Worm (Caenorhabditis elegans): ENCODE measurements around the gene clc-6.

The clc-6 gene

ce11 chrV:11171906-11172305 is 24.1 kb downstream of the clc-6 start, which contains the start of gene T19C4.5:
Gene T19C4.5, plus strand, starts transcription at chrV:11172213.
- TF ChIP-seq pag-3 (tag; optimal IDR thresholded peaks at IDR 0.05; ENCODE audit: borderline replicate concordance, insufficient read depth) (no peak), sptf-1 (tag; optimal IDR thresholded peaks at IDR 0.05) (no peak), sox-4 (tag; optimal IDR thresholded peaks at IDR 0.05) (no peak), nhr-85 (tag) (no peak), nhr-28 (tag; optimal IDR thresholded peaks at IDR 0.05) (no peak), fkh-10 (GFP tag; optimal IDR thresholded peaks at IDR 0.05) (peak; percentile 11), isw-1 (GFP tag; IDR thresholded peaks at IDR 0.05) (no peak), ceh-88 (GFP tag; IDR thresholded peaks at IDR 0.05) (no peak), pqm-1 (tag; optimal IDR thresholded peaks at IDR 0.05) (no peak), nhr-12 (tag; optimal IDR thresholded peaks at IDR 0.05) (no peak), elt-3 (tag; optimal IDR thresholded peaks at IDR 0.05) (no peak), sup-37 (GFP tag; optimal IDR thresholded peaks at IDR 0.05) (no peak), rnt-1 (tag; optimal IDR thresholded peaks at IDR 0.05) (peak; percentile 8), swsn-7 (tag; optimal IDR thresholded peaks at IDR 0.05) (no peak), Y116A8C.19 (tag; optimal IDR thresholded peaks at IDR 0.05; ENCODE audit: borderline replicate concordance) (no peak), nhr-19 (GFP tag; conservative IDR thresholded peaks at IDR 0.05) (no peak), ceh-63 (GFP tag; optimal IDR thresholded peaks at IDR 0.05) (no peak), alr-1 (tag; optimal IDR thresholded peaks at IDR 0.05; ENCODE audit: borderline replicate concordance) (no peak), efl-1 (optimal IDR thresholded peaks at IDR 0.05) (no peak), efl-1 (GFP tag; optimal IDR thresholded peaks at IDR 0.05 in 1 of 2) (peak in 1 of 2 experiments; percentile 92), snpc-4 (tag; optimal IDR thresholded peaks at IDR 0.05) (no peak)

ce11 chrV:11170564-11171329 is 25.3 kb downstream of the clc-6 start:
- TF ChIP-seq mab-9 (GFP tag; IDR thresholded peaks at IDR 0.05) (no peak), elt-3 (tag; optimal IDR thresholded peaks at IDR 0.05) (no peak), lin-13 (GFP tag; optimal IDR thresholded peaks at IDR 0.05) (no peak), vab-15 (tag; optimal IDR thresholded peaks at IDR 0.05) (no peak)

ce11 chrV:11167745-11168144 is 28.3 kb downstream of the clc-6 start:
- peak; percentile 79 for TF ChIP-seq fkh-10 (GFP tag; optimal IDR thresholded peaks at IDR 0.05)
- no peak for TF ChIP-seq skn-1 (tag; optimal IDR thresholded peaks at IDR 0.05)
- no peak for TF ChIP-seq nhr-20 (tag; optimal IDR thresholded peaks at IDR 0.05)

ce11 chrV:11164475-11164874 is 31.5 kb downstream of the clc-6 start, which contains the start of gene srg-40:
Gene srg-40, minus strand, starts transcription at chrV:11164575.
- TF ChIP-seq C34B4.2 (tag; optimal IDR thresholded peaks at IDR 0.05) (no peak), hlh-17 (GFP tag; optimal IDR thresholded peaks at IDR 0.05; ENCODE audit: borderline replicate concordance) (no peak), unc-86 (tag; optimal IDR thresholded peaks at IDR 0.05) (no peak), dsc-1 (tag; optimal IDR thresholded peaks at IDR 0.05) (no peak), ces-1 (GFP tag; optimal IDR thresholded peaks at IDR 0.05) (no peak), rnt-1 (tag; optimal IDR thresholded peaks at IDR 0.05) (no peak), elt-2 (tag; optimal IDR thresholded peaks at IDR 0.05) (no peak), hlh-4 (tag; optimal IDR thresholded peaks at IDR 0.05) (no peak), ceh-88 (GFP tag; IDR thresholded peaks at IDR 0.05) (no peak), nhr-71 (tag; optimal IDR thresholded peaks at IDR 0.05) (no peak), lin-14 (GFP tag; optimal IDR thresholded peaks at IDR 0.05) (no peak)

Measured in whole organism, L1 larva.